Worm (Caenorhabditis elegans) whole organism, young adult: ENCODE data around the gene npr-36.

Source experiments
- Y53G8AR.9 ChIP-seq: fragments of 200-800 bp; sonication (Bioruptor generic); conservative IDR thresholded peaks from 2 replicates; pipeline ENCODE4 v1.3.6; 2022; ENCODE audit warnings: missing genetic modification reagents, missing genetic modification characterization, missing compliant biosample characterization
- cebp-2 ChIP-seq: fragments of 200-800 bp; sonication (Bioruptor generic); IDR thresholded peaks from 2 replicates; pipeline ENCODE4 v1.3.6; 2022; ENCODE audit warnings: missing genetic modification characterization, missing compliant biosample characterization
- ceh-100 ChIP-seq: fragments of 200-800 bp; sonication (Bioruptor generic); IDR thresholded peaks from 2 replicates; pipeline ENCODE4 v1.3.6; 2022; ENCODE audit warnings: missing genetic modification reagents, missing genetic modification characterization, missing compliant biosample characterization
- chd-7 ChIP-seq: sonication (generic microtip); optimal IDR thresholded peaks from 2 replicates; lab custom pipeline; 2016; ENCODE audit warnings: mild to moderate bottlenecking, missing genetic modification characterization, moderate library complexity, missing compliant biosample characterization
- dox-1 ChIP-seq: fragments of 200-800 bp; sonication (Bioruptor generic); IDR thresholded peaks from 2 replicates; pipeline ENCODE4 v1.3.6; 2022; ENCODE audit warnings: missing genetic modification reagents, missing genetic modification characterization, missing compliant biosample characterization
- lin-26 ChIP-seq: fragments of 200-800 bp; sonication (Bioruptor generic); IDR thresholded peaks from 2 replicates; pipeline ENCODE4 v1.3.6; 2022; ENCODE audit warnings: missing genetic modification reagents, missing genetic modification characterization, missing compliant biosample characterization
- lin-54 ChIP-seq: fragments of 200-800 bp; sonication (Bioruptor generic); optimal IDR thresholded peaks from 2 replicates; lab custom pipeline; 2018; ENCODE audit warnings: mild to moderate bottlenecking, missing genetic modification characterization, missing compliant biosample characterization
- pha-4 ChIP-seq: fragments of 150-350 bp; sonication (generic microtip); optimal IDR thresholded peaks from 2 replicates; lab custom pipeline; 2014; ENCODE audit warnings: missing biosample characterization, missing genetic modification reagents, missing genetic modification characterization
- sea-2 ChIP-seq: fragments of 200-800 bp; sonication (Bioruptor generic); IDR thresholded peaks from 2 replicates; pipeline ENCODE4 v1.3.6; 2022; ENCODE audit warnings: missing genetic modification characterization, missing compliant biosample characterization

DNA sequence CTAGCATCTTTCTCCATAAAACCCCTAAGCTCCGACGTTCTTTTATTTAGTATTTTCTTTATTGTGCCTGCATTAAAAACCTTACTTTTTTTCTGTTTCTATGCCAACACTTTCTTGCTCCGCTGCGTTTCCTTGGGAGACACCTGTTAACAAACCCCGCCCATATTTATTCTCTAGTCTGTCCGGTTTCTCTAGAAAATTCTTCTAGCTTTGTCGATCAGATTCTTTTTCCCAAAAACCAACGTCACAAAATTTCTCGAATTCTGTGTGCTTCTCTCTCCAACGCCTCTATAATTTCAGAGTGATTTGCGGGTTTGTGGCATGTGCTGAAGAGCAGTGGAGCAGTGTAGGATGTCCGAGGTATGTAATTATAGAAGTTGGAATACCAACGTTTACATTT, 41.3 kb upstream of the npr-36 start, which contains the start of gene ptr-5:
- no peak for TF ChIP-seq chd-7
- TF ChIP-seq pha-4 (tag; lab: Kevin White, UChicago) = no peak
- no peak for TF ChIP-seq dox-1 (GFP tag; lab: Robert Waterston, UW)
- TF ChIP-seq cebp-2 (GFP tag; lab: Robert Waterston, UW) = no peak
- TF ChIP-seq ceh-100 (GFP tag; lab: Robert Waterston, UW) = no peak
- no peak for TF ChIP-seq sea-2 (GFP tag; lab: Robert Waterston, UW)
- no peak for TF ChIP-seq lin-54 (GFP tag; lab: Kevin White, UChicago)
- no peak for TF ChIP-seq lin-26
- TF ChIP-seq Y53G8AR.9 (GFP tag; lab: Robert Waterston, UW) = no peak
